Worm (Caenorhabditis elegans) whole organism, L4 larva: ENCODE measurements around the gene ykt-6.
A peak's percentile ranks its signal among the peaks of the same experiment; 100 is the strongest.

Source experiments
- D1046.2 ChIP-seq: fragments of 200-800 bp; sonication (Bioruptor generic); IDR thresholded peaks from 2 replicates; pipeline ENCODE4 v1.3.6; 2022; ENCODE audit warnings: missing genetic modification characterization, missing compliant biosample characterization
- F10B5.3 ChIP-seq: sonication (generic microtip); optimal IDR thresholded peaks from 2 replicates; lab custom pipeline; 2016; ENCODE audit warnings: mild to moderate bottlenecking, missing genetic modification characterization, missing compliant biosample characterization
- F26F4.8 ChIP-seq: fragments of 200-800 bp; sonication (Bioruptor generic); conservative IDR thresholded peaks from 2 replicates; pipeline ENCODE4 v1.3.6; 2022; ENCODE audit warnings: missing genetic modification characterization, missing compliant biosample characterization
- F37D6.2 ChIP-seq: sonication (generic microtip); optimal IDR thresholded peaks from 2 replicates; lab custom pipeline; 2016; ENCODE audit warnings: mild to moderate bottlenecking, missing genetic modification characterization, missing compliant biosample characterization
- Y105C5A.15 ChIP-seq: fragments of 200-800 bp; sonication (Bioruptor generic); IDR thresholded peaks from 2 replicates; pipeline ENCODE4 v1.3.6; 2022; ENCODE audit warnings: missing genetic modification characterization, missing compliant biosample characterization
- Y48G9A.11 ChIP-seq: fragments of 200-800 bp; sonication (Bioruptor generic); IDR thresholded peaks from 2 replicates; pipeline ENCODE4 v1.3.6; 2022; ENCODE audit warnings: missing genetic modification reagents, missing genetic modification characterization, missing compliant biosample characterization
- ZK337.2 ChIP-seq: fragments of 200-800 bp; sonication (Bioruptor generic); IDR thresholded peaks from 2 replicates; pipeline ENCODE4 v1.3.6; 2022; ENCODE audit warnings: missing genetic modification reagents, missing genetic modification characterization, missing compliant biosample characterization
- aha-1 ChIP-seq: fragments of 150-350 bp; peaks from one replicate; lab custom pipeline; 2014; ENCODE audit warnings: missing biosample characterization, missing genetic modification characterization
- arid-1 ChIP-seq: fragments of 200-800 bp; sonication (Bioruptor generic); conservative IDR thresholded peaks from 2 replicates; pipeline ENCODE4 v1.3.6; 2022; ENCODE audit warnings: missing genetic modification reagents, missing genetic modification characterization, missing compliant biosample characterization
- attf-4 ChIP-seq: sonication (generic microtip); optimal IDR thresholded peaks from 3 replicates; lab custom pipeline; 2017; ENCODE audit warnings: missing biosample characterization, missing genetic modification characterization
- ceh-32 ChIP-seq: sonication (generic microtip); optimal IDR thresholded peaks from 2 replicates; lab custom pipeline; 2016; ENCODE audit warnings: mild to moderate bottlenecking, missing genetic modification characterization, missing compliant biosample characterization; ENCODE audit not compliant: poor library complexity
- ces-1 ChIP-seq: fragments of 150-350 bp; sonication (generic microtip); optimal IDR thresholded peaks from 4 replicates; lab custom pipeline; 2014; ENCODE audit warnings: missing biosample characterization, missing genetic modification reagents, missing genetic modification characterization
- ctbp-1 ChIP-seq: fragments of 200-800 bp; sonication (Bioruptor generic); IDR thresholded peaks from 2 replicates; pipeline ENCODE4 v1.3.6; 2022; ENCODE audit warnings: missing genetic modification reagents, missing genetic modification characterization, missing compliant biosample characterization
- daf-19 ChIP-seq: fragments of 200-800 bp; sonication (Bioruptor generic); conservative IDR thresholded peaks from 2 replicates; pipeline ENCODE4 v1.3.6; 2022; ENCODE audit warnings: missing genetic modification characterization, missing compliant biosample characterization
- dmd-9 ChIP-seq: fragments of 200-800 bp; sonication (Bioruptor generic); IDR thresholded peaks from 2 replicates; pipeline ENCODE4 v1.3.6; 2022; ENCODE audit warnings: missing genetic modification reagents, missing genetic modification characterization, missing compliant biosample characterization
- dve-1 ChIP-seq: sonication (generic microtip); optimal IDR thresholded peaks from 2 replicates; lab custom pipeline; 2017; ENCODE audit warnings: antibody characterized with exemption, mild to moderate bottlenecking, missing genetic modification characterization, missing compliant biosample characterization; ENCODE audit not compliant: insufficient read depth
- egl-43 ChIP-seq: fragments of 200-800 bp; sonication (Bioruptor generic); IDR thresholded peaks from 2 replicates; pipeline ENCODE4 v1.3.6; 2022; ENCODE audit warnings: missing genetic modification reagents, missing genetic modification characterization, missing compliant biosample characterization
- fkh-10 ChIP-seq: fragments of 150-350 bp; optimal IDR thresholded peaks from 2 replicates; lab custom pipeline; 2014; ENCODE audit warnings: missing biosample characterization, missing genetic modification reagents, missing genetic modification characterization
- hlh-30 ChIP-seq: sonication (generic microtip); optimal IDR thresholded peaks from 2 replicates; lab custom pipeline; 2017; ENCODE audit warnings: antibody characterized with exemption, mild to moderate bottlenecking, missing genetic modification characterization, missing compliant biosample characterization; ENCODE audit not compliant: insufficient read depth
- jun-1 ChIP-seq: fragments of 150-350 bp; optimal IDR thresholded peaks from 2 replicates; lab custom pipeline; 2014; ENCODE audit warnings: missing biosample characterization, missing genetic modification reagents, missing genetic modification characterization
- lim-7 ChIP-seq: fragments of 200-800 bp; sonication (Bioruptor generic); IDR thresholded peaks from 2 replicates; pipeline ENCODE4 v1.3.6; 2022; ENCODE audit warnings: missing genetic modification characterization, missing compliant biosample characterization
- lin-1 ChIP-seq: fragments of 200-800 bp; sonication (Bioruptor generic); IDR thresholded peaks from 2 replicates; pipeline ENCODE4 v1.3.6; 2022; ENCODE audit warnings: missing genetic modification reagents, missing genetic modification characterization, missing compliant biosample characterization
- lin-13 ChIP-seq: fragments of 150-350 bp; optimal IDR thresholded peaks from 2 replicates; lab custom pipeline; 2014; ENCODE audit warnings: missing biosample characterization, missing genetic modification reagents, missing genetic modification characterization
- lin-29 ChIP-seq: fragments of 200-800 bp; sonication (Bioruptor generic); IDR thresholded peaks from 2 replicates; pipeline ENCODE4 v1.3.6; 2022; ENCODE audit warnings: missing genetic modification reagents, missing genetic modification characterization, missing compliant biosample characterization
- lin-39 ChIP-seq: fragments of 150-350 bp; optimal IDR thresholded peaks from 2 replicates; lab custom pipeline; 2014; ENCODE audit warnings: missing biosample characterization, missing genetic modification reagents, missing genetic modification characterization
- lir-3 ChIP-seq: sonication (generic microtip); optimal IDR thresholded peaks from 2 replicates; lab custom pipeline; 2016; ENCODE audit warnings: mild to moderate bottlenecking, missing genetic modification characterization, missing compliant biosample characterization
- lsy-2 ChIP-seq, 2 experiments: fragments of 150-350 bp in 1 of 2; sonication (generic microtip) in 1 of 2; optimal IDR thresholded peaks; 2 replicates each; lab custom pipeline; 2014 to 2017; ENCODE audit warnings: missing biosample characterization in 2 of 2, missing genetic modification characterization in 2 of 2
- madf-5 ChIP-seq, 2 experiments: fragments of 200-800 bp; sonication (Bioruptor generic); IDR thresholded peaks; 2 replicates each; pipeline ENCODE4 v1.3.6; 2022; ENCODE audit warnings: missing compliant biosample characterization in 2 of 2, missing genetic modification characterization in 2 of 2
- mdl-1 ChIP-seq, 2 experiments: fragments of 150-350 bp in 1 of 2; sonication (generic microtip) in 1 of 2; optimal IDR thresholded peaks; 2 replicates each; lab custom pipeline; 2014 to 2017; ENCODE audit warnings: missing biosample characterization in 2 of 2, missing genetic modification characterization in 2 of 2
- mep-1 ChIP-seq: fragments of 150-350 bp; sonication (generic microtip); optimal IDR thresholded peaks from 3 replicates; lab custom pipeline; 2014; ENCODE audit warnings: missing biosample characterization, missing genetic modification characterization
- mes-2 ChIP-seq: sonication (generic microtip); optimal IDR thresholded peaks from 2 replicates; lab custom pipeline; 2016; ENCODE audit warnings: missing genotype, mild to moderate bottlenecking, missing genetic modification characterization, missing compliant biosample characterization; ENCODE audit not compliant: poor library complexity, severe bottlenecking
- nhr-11 ChIP-seq: fragments of 150-350 bp; optimal IDR thresholded peaks from 2 replicates; lab custom pipeline; 2014; ENCODE audit warnings: missing biosample characterization, missing genetic modification characterization
- nhr-111 ChIP-seq: fragments of 200-800 bp; sonication (Bioruptor generic); optimal IDR thresholded peaks from 2 replicates; lab custom pipeline; 2018; ENCODE audit warnings: mild to moderate bottlenecking, missing genetic modification characterization, missing compliant biosample characterization
- nhr-41 ChIP-seq: fragments of 200-800 bp; sonication (Bioruptor generic); IDR thresholded peaks from 2 replicates; pipeline ENCODE4 v1.3.6; 2022; ENCODE audit warnings: missing genetic modification reagents, missing genetic modification characterization, missing compliant biosample characterization
- nhr-42 ChIP-seq: fragments of 200-800 bp; sonication (Bioruptor generic); IDR thresholded peaks from 2 replicates; pipeline ENCODE4 v1.3.6; 2022; ENCODE audit warnings: missing genetic modification characterization, missing compliant biosample characterization
- nhr-48 ChIP-seq: sonication (generic microtip); optimal IDR thresholded peaks from 2 replicates; lab custom pipeline; 2016; ENCODE audit warnings: mild to moderate bottlenecking, missing genetic modification characterization, missing compliant biosample characterization
- nhr-77 ChIP-seq: fragments of 150-350 bp; optimal IDR thresholded peaks from 2 replicates; lab custom pipeline; 2014; ENCODE audit warnings: missing biosample characterization, missing genetic modification characterization
- pha-4 ChIP-seq, 2 experiments: fragments of 150-350 bp in 1 of 2; fragments of 200-800 bp in 1 of 2; sonication (Bioruptor generic) in 1 of 2; IDR thresholded peaks in 1 of 2; optimal IDR thresholded peaks in 1 of 2; 2 replicates each; pipeline versions ENCODE4 v1.3.6 to Lab custom; 2014 to 2022; ENCODE audit warnings: missing genetic modification characterization in 2 of 2, missing genetic modification reagents in 2 of 2, missing biosample characterization in 1 of 2, missing compliant biosample characterization in 1 of 2
- php-3 ChIP-seq: fragments of 200-800 bp; sonication (Bioruptor generic); IDR thresholded peaks from 2 replicates; pipeline ENCODE4 v1.3.6; 2022; ENCODE audit warnings: missing genetic modification reagents, missing genetic modification characterization, missing compliant biosample characterization
- rbr-2 ChIP-seq: sonication (generic microtip); optimal IDR thresholded peaks from 2 replicates; lab custom pipeline; 2016; ENCODE audit warnings: missing genotype, missing genetic modification characterization, missing compliant biosample characterization
- saeg-2 ChIP-seq: fragments of 200-800 bp; sonication (Bioruptor generic); IDR thresholded peaks from 2 replicates; pipeline ENCODE4 v1.3.6; 2022; ENCODE audit warnings: missing genetic modification reagents, missing genetic modification characterization, missing compliant biosample characterization
- skn-1 ChIP-seq: fragments of 150-350 bp; optimal IDR thresholded peaks from 2 replicates; lab custom pipeline; 2014; ENCODE audit warnings: missing biosample characterization, missing genetic modification characterization
- snpc-1.2 ChIP-seq: fragments of 200-800 bp; sonication (Bioruptor generic); IDR thresholded peaks from 2 replicates; pipeline ENCODE4 v1.3.6; 2022; ENCODE audit warnings: missing genetic modification reagents, missing genetic modification characterization, missing compliant biosample characterization
- tag-97 ChIP-seq: fragments of 200-800 bp; sonication (Bioruptor generic); IDR thresholded peaks from 2 replicates; pipeline ENCODE4 v1.3.6; 2022; ENCODE audit warnings: missing genetic modification characterization, missing compliant biosample characterization
- zag-1 ChIP-seq: fragments of 150-350 bp; optimal IDR thresholded peaks from 2 replicates; lab custom pipeline; 2014; ENCODE audit warnings: missing biosample characterization, missing genetic modification characterization
- zfp-2 ChIP-seq: sonication (generic microtip); optimal IDR thresholded peaks from 2 replicates; lab custom pipeline; 2016; ENCODE audit warnings: mild to moderate bottlenecking, missing genetic modification characterization, missing compliant biosample characterization
- zip-11 ChIP-seq: fragments of 200-800 bp; sonication (Bioruptor generic); IDR thresholded peaks from 2 replicates; pipeline ENCODE4 v1.3.6; 2022; ENCODE audit warnings: missing genetic modification characterization, missing compliant biosample characterization
- zip-2 ChIP-seq: fragments of 150-350 bp; optimal IDR thresholded peaks from 2 replicates; lab custom pipeline; 2014; ENCODE audit warnings: missing biosample characterization, missing genetic modification characterization

The ykt-6 gene

DNA sequence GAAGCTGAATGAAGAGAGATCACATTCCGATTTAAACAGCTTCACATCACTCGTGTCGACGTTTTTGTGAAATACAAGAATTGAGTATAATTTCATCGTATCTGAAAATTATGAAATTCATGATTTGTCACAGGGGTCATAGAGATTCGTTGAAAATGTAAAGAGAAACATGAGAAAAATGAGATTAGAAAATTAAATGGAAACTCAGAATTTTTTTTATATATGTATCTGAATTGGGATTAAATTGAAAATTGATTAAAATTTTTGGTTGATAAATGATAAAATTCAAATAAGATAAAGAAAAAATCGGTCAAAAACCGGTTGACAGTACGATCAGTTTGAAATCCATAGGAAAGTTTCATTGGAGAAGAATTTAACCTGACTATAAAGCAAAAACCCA lies at the start of gene ykt-6:
Gene ykt-6 (minus strand): TSS at position 101 of the 400 bp plus-strand sequence.
- TF ChIP-seq dmd-9 (GFP tag; lab: Robert Waterston, UW) (no peak), attf-4 (tag; lab: Kevin White, UChicago) (no peak), aha-1 (peak; percentile 28), nhr-42 (GFP tag; lab: Robert Waterston, UW) (no peak), ces-1 (GFP tag; lab: Kevin White, UChicago) (no peak)

DNA sequence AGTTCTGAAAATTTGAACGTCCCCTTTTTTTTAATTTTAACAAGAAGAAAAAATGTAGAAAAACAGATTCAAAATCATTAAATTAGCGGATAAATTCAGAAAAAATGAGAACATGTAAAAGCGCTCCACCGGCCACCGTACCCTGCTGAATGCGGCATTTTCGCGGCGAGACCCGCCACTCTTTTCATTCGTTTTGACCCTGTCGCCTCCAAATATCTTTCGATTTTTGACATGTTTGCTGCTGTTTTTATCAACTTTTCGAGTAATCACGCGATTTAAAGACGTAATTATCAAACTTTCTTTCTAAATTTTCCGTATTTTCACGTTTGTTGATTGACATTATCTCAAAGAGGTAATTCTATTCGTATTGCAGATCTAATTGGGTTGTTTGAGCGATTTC lies 48.8 kb upstream of the ykt-6 start, which contains the start of gene gsp-2:
Gene gsp-2 (plus strand): TSS at position 374 of the 400 bp plus-strand sequence.
- TF ChIP-seq lin-29 (GFP tag; lab: Robert Waterston, UW) = no peak
- no peak for TF ChIP-seq lir-3 (tag; lab: Kevin White, UChicago)
- peak; percentile 79 for TF ChIP-seq arid-1 (GFP tag; lab: Robert Waterston, UW)
- no peak for TF ChIP-seq zip-11 (GFP tag; lab: Robert Waterston, UW)
- peak; percentile 28 for TF ChIP-seq zfp-2 (tag; lab: Kevin White, UChicago)
- TF ChIP-seq php-3 (GFP tag; lab: Robert Waterston, UW) = no peak
- TF ChIP-seq lin-13 = no peak
- no peak for TF ChIP-seq nhr-48 (tag; lab: Kevin White, UChicago)
- peak; percentile 19; the same call in 1 of the 2 replicates for TF ChIP-seq egl-43
- TF ChIP-seq zag-1 (tag; lab: Kevin White, UChicago) = no peak
- peak; percentile 57; the same call in 1 of the 2 replicates for TF ChIP-seq lin-1 (GFP tag; lab: Robert Waterston, UW)
- no peak for TF ChIP-seq D1046.2
- TF ChIP-seq Y105C5A.15 (GFP tag; lab: Robert Waterston, UW) = no peak
- TF ChIP-seq zip-2 (tag; lab: Kevin White, UChicago) = no peak
- TF ChIP-seq tag-97 (GFP tag; lab: Robert Waterston, UW) = no peak
- no peak for TF ChIP-seq F37D6.2 (tag; lab: Kevin White, UChicago)
- no peak for TF ChIP-seq ZK337.2 (GFP tag; lab: Robert Waterston, UW)
- no peak for TF ChIP-seq ces-1 (GFP tag; lab: Kevin White, UChicago)
- no peak for TF ChIP-seq ceh-32 (tag; lab: Kevin White, UChicago)
- TF ChIP-seq F10B5.3 (tag; lab: Kevin White, UChicago) = no peak
- TF ChIP-seq saeg-2 (GFP tag; lab: Robert Waterston, UW) = no peak
- no peak for TF ChIP-seq lin-39
- TF ChIP-seq Y48G9A.11 = no peak
- TF ChIP-seq nhr-111 (GFP tag; lab: Kevin White, UChicago) = no peak
- TF ChIP-seq nhr-41 (GFP tag; lab: Robert Waterston, UW) = 0 out of 2 replicates have a peak, but pooled peaks have one; percentile 35
- TF ChIP-seq nhr-77 (tag; lab: Kevin White, UChicago) = peak; percentile 50
- TF ChIP-seq lsy-2 (tag; optimal IDR thresholded peaks at IDR 0.05; lab: Kevin White, UChicago) = peak; percentile 87 to 97
- TF ChIP-seq fkh-10 (GFP tag; lab: Kevin White, UChicago) = no peak
- 0 out of 2 replicates have a peak, but pooled peaks have one; percentile 33 for TF ChIP-seq snpc-1.2
- TF ChIP-seq mdl-1 (tag; optimal IDR thresholded peaks at IDR 0.05; lab: Kevin White, UChicago) = peak in 1 of 2 experiments; percentile 55
- no peak for TF ChIP-seq ctbp-1 (GFP tag; lab: Robert Waterston, UW)
- TF ChIP-seq F26F4.8 = no peak
- peak; percentile 73 for TF ChIP-seq hlh-30 (tag; lab: Kevin White, UChicago)
- peak; percentile 64; the same call in 1 of the 2 replicates for TF ChIP-seq lim-7
- no peak for TF ChIP-seq jun-1
- no peak for TF ChIP-seq attf-4 (tag; lab: Kevin White, UChicago)
- peak; percentile 41 for TF ChIP-seq rbr-2
- TF ChIP-seq skn-1 (tag; lab: Kevin White, UChicago) = no peak
- TF ChIP-seq daf-19 (GFP tag; lab: Robert Waterston, UW) = no peak
- TF ChIP-seq pha-4 (GFP tag; IDR thresholded peaks at IDR 0.05; lab: Robert Waterston, UW) = peak; percentile 22; the same call in 1 of the 2 replicates
- TF ChIP-seq pha-4 (tag; optimal IDR thresholded peaks at IDR 0.05; lab: Kevin White, UChicago) = no peak
- peak; percentile 74 for TF ChIP-seq nhr-11 (tag; lab: Kevin White, UChicago)
- TF ChIP-seq madf-5 (GFP tag; IDR thresholded peaks at IDR 0.05; lab: Robert Waterston, UW) = no peak
- peak; percentile 53 for TF ChIP-seq mep-1 (tag; lab: Kevin White, UChicago)
- TF ChIP-seq mes-2 (tag; lab: Kevin White, UChicago) = peak; percentile 78
- peak; percentile 85 for TF ChIP-seq dve-1 (tag; lab: Kevin White, UChicago)
